Fruit fly (Drosophila melanogaster) whole organism, pupa: ENCODE data around the gene CG15262.
A peak's percentile ranks its signal among the peaks of the same experiment; 100 is the strongest.

ENCODE experiments used
- CG10348 ChIP-seq: fragments of 200-800 bp; sonication (Bioruptor generic); IDR thresholded peaks from 2 replicates; pipeline ENCODE4 v1.3.6; 2022; ENCODE audit warnings: missing biosample characterization, missing genetic modification characterization
- CG12605 ChIP-seq: fragments of 200-800 bp; sonication (Bioruptor generic); IDR thresholded peaks from 2 replicates; pipeline ENCODE4 v1.3.6; 2022; ENCODE audit warnings: missing biosample characterization, missing genetic modification characterization
- CG13204 ChIP-seq: fragments of 200-800 bp; sonication (Bioruptor generic); optimal IDR thresholded peaks from 2 replicates; lab custom pipeline; 2018; ENCODE audit warnings: missing biosample characterization, mild to moderate bottlenecking, missing genetic modification characterization, moderate library complexity
- CG14655 ChIP-seq: fragments of 200-800 bp; sonication (Bioruptor generic); optimal IDR thresholded peaks from 3 replicates; lab custom pipeline; 2017; ENCODE audit warnings: mild to moderate bottlenecking, missing biosample characterization, missing genetic modification reagents, missing genetic modification characterization
- CG15710 ChIP-seq: fragments of 200-800 bp; sonication (Bioruptor generic); optimal IDR thresholded peaks from 2 replicates; lab custom pipeline; 2018; ENCODE audit warnings: missing biosample characterization, mild to moderate bottlenecking, missing genetic modification characterization, moderate library complexity
- CG17806 ChIP-seq: fragments of 200-800 bp; sonication (Bioruptor generic); optimal IDR thresholded peaks from 2 replicates; lab custom pipeline; 2018; ENCODE audit warnings: missing biosample characterization, mild to moderate bottlenecking, missing genetic modification characterization, moderate library complexity
- CG32121 ChIP-seq: fragments of 200-800 bp; sonication (Bioruptor generic); IDR thresholded peaks from 2 replicates; pipeline ENCODE4 v1.3.6; 2022; ENCODE audit warnings: missing biosample characterization, missing genetic modification characterization
- CG34367 ChIP-seq: fragments of 200-800 bp; sonication (Bioruptor generic); optimal IDR thresholded peaks from 2 replicates; lab custom pipeline; 2018; ENCODE audit warnings: missing biosample characterization, mild to moderate bottlenecking, missing genetic modification characterization
- CG4496 ChIP-seq: fragments of 200-800 bp; sonication (Bioruptor generic); IDR thresholded peaks from 3 replicates; pipeline ENCODE4 v1.3.6; 2022; ENCODE audit warnings: missing biosample characterization, missing genetic modification characterization
- CG8159 ChIP-seq: fragments of 200-800 bp; sonication (Bioruptor generic); optimal IDR thresholded peaks from 3 replicates; lab custom pipeline; 2018; ENCODE audit warnings: missing biosample characterization, mild to moderate bottlenecking, missing genetic modification characterization, moderate library complexity
- CG8301 ChIP-seq: fragments of 200-800 bp; sonication (Bioruptor generic); optimal IDR thresholded peaks from 2 replicates; lab custom pipeline; 2018; ENCODE audit warnings: missing biosample characterization, mild to moderate bottlenecking, missing genetic modification characterization
- CG9948 ChIP-seq: fragments of 200-800 bp; sonication (Bioruptor generic); optimal IDR thresholded peaks from 2 replicates; lab custom pipeline; 2018; ENCODE audit warnings: missing biosample characterization, mild to moderate bottlenecking, missing genetic modification characterization, moderate library complexity
- D1 ChIP-seq: fragments of 200-800 bp; sonication (Bioruptor generic); optimal IDR thresholded peaks from 2 replicates; lab custom pipeline; 2018; ENCODE audit warnings: missing biosample characterization, mild to moderate bottlenecking, missing genetic modification characterization, moderate library complexity
- EcR ChIP-seq: fragments of 200-800 bp; sonication (Bioruptor generic); optimal IDR thresholded peaks from 3 replicates; lab custom pipeline; 2019; ENCODE audit warnings: missing biosample characterization, missing genetic modification characterization, mild to moderate bottlenecking, moderate library complexity, missing genetic modification reagents
- Ets98B ChIP-seq: fragments of 200-800 bp; sonication (Bioruptor generic); IDR thresholded peaks from 2 replicates; pipeline ENCODE4 v1.3.6; 2022; ENCODE audit warnings: missing biosample characterization, missing genetic modification characterization
- Pif1A ChIP-seq: fragments of 200-800 bp; sonication (Bioruptor generic); optimal IDR thresholded peaks from 3 replicates; lab custom pipeline; 2016; ENCODE audit warnings: missing biosample characterization, missing genetic modification characterization
- Pif1B ChIP-seq: fragments of 200-800 bp; sonication (Bioruptor generic); optimal IDR thresholded peaks from 3 replicates; lab custom pipeline; 2016; ENCODE audit warnings: missing biosample characterization, missing genetic modification characterization
- Snoo ChIP-seq: fragments of 200-800 bp; sonication (Bioruptor generic); optimal IDR thresholded peaks from 3 replicates; lab custom pipeline; 2017; ENCODE audit warnings: missing biosample characterization, mild to moderate bottlenecking, missing genetic modification characterization, inconsistent platforms
- fd96Ca ChIP-seq: fragments of 200-800 bp; sonication (Bioruptor generic); IDR thresholded peaks from 3 replicates; pipeline ENCODE4 v1.3.6; 2022; ENCODE audit warnings: missing biosample characterization, missing genetic modification characterization
- gl ChIP-seq: fragments of 200-800 bp; sonication (Bioruptor generic); optimal IDR thresholded peaks from 2 replicates; lab custom pipeline; 2018; ENCODE audit warnings: missing biosample characterization, mild to moderate bottlenecking, missing genetic modification characterization
- rn ChIP-seq: fragments of 200-800 bp; sonication (Bioruptor generic); IDR thresholded peaks from 2 replicates; pipeline ENCODE4 v1.3.6; 2022; ENCODE audit warnings: missing biosample characterization, missing genetic modification characterization

The CG15262 gene

dm6 chr2L:15264483-15264987 lies 33.1 kb upstream of the CG15262 start, which contains the start of gene yuri:
TSS of gene yuri (minus strand) at chr2L:15264692.
- TF ChIP-seq fd96Ca (GFP tag; lab: Robert Waterston, UW) (peak; percentile 56; the same call in 2 of the 3 replicates), CG12605 (peak; percentile 84), CG9948 (peak; percentile 39), Pif1B (GFP tag; lab: Kevin White, UChicago) (peak; percentile 71), CG32121 (GFP tag; lab: Robert Waterston, UW) (peak; percentile 78), gl (tag; lab: Kevin White, UChicago) (peak; percentile 83), Pif1A (GFP tag; lab: Kevin White, UChicago) (peak; percentile 82), CG17806 (peak; percentile 42), Snoo (tag; lab: Kevin White, UChicago) (peak; percentile 44), CG34367 (peak; percentile 60), CG4496 (GFP tag; lab: Robert Waterston, UW) (peak; percentile 77; the same call in 2 of the 3 replicates), CG8301 (tag; lab: Kevin White, UChicago) (peak; percentile 50), CG8159 (tag; lab: Kevin White, UChicago) (peak; percentile 55), EcR (GFP tag; lab: Kevin White, UChicago) (peak; percentile 65), CG13204 (peak; percentile 87), rn (0 out of 2 replicates have a peak, but pooled peaks have one; percentile 19), CG10348 (no peak), D1 (peak; percentile 19), CG15710 (tag; lab: Kevin White, UChicago) (peak; percentile 59), Ets98B (GFP tag; lab: Robert Waterston, UW) (peak; percentile 87), CG14655 (no peak)

DNA sequence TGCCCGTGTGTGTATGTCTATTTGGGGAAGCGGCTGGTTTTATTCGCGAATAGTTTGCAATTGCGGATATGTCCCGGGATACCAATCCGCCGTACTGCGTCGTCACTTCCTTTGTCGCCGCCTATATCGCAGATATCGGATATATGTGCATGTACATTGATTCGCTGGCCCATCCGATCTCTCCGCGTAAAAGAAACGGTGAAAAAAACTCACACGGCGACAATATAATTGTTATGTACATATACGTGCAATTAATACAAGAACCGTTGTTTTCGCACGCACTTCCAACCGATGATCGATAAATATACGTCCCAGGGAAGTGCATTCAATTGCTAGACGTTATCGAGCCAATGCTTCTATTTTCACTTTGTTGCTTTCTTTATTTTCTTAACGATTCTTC lies 26.3 kb upstream of the CG15262 start:
- TF ChIP-seq D1 (no peak), fd96Ca (GFP tag; lab: Robert Waterston, UW) (no peak), CG17806 (no peak), CG14655 (no peak), Pif1A (GFP tag; lab: Kevin White, UChicago) (no peak), gl (tag; lab: Kevin White, UChicago) (no peak), CG15710 (tag; lab: Kevin White, UChicago) (no peak), CG10348 (no peak), CG34367 (no peak), CG8301 (tag; lab: Kevin White, UChicago) (no peak), CG8159 (tag; lab: Kevin White, UChicago) (no peak), CG4496 (GFP tag; lab: Robert Waterston, UW) (no peak), Snoo (tag; lab: Kevin White, UChicago) (no peak)

dm6 chr2L:15271757-15272589 lies 25.6 kb upstream of the CG15262 start, which contains the start of gene Cul3:
TSS of gene Cul3 (minus strand) at chr2L:15272024.
- TF ChIP-seq CG8159 (tag; lab: Kevin White, UChicago) (peak; percentile 50), rn (no peak), CG15710 (tag; lab: Kevin White, UChicago) (peak; percentile 2)

- TF ChIP-seq EcR (GFP tag; lab: Kevin White, UChicago) (no peak), CG10348 (no peak), CG12605 (no peak), CG8301 (tag; lab: Kevin White, UChicago) (no peak), gl (tag; lab: Kevin White, UChicago) (no peak), CG17806 (peak; percentile 37), CG14655 (no peak), CG9948 (peak; percentile 7), fd96Ca (GFP tag; lab: Robert Waterston, UW) (0 out of 3 replicates have a peak, but pooled peaks have one; percentile 28), CG15710 (tag; lab: Kevin White, UChicago) (peak; percentile 22), rn (no peak; the same call in 1 of the 2 replicates), Ets98B (GFP tag; lab: Robert Waterston, UW) (peak; percentile 43; the same call in 1 of the 2 replicates), D1 (no peak), CG8159 (tag; lab: Kevin White, UChicago) (peak; percentile 4), Pif1A (GFP tag; lab: Kevin White, UChicago) (no peak), Snoo (tag; lab: Kevin White, UChicago) (no peak), Pif1B (GFP tag; lab: Kevin White, UChicago) (no peak), CG13204 (no peak), CG4496 (GFP tag; lab: Robert Waterston, UW) (no peak), CG34367 (no peak), CG32121 (GFP tag; lab: Robert Waterston, UW) (no peak; the same call in 1 of the 2 replicates)
These were observed 24.0 kb upstream of the CG15262 start for dm6 chr2L:15273521-15274123.

DNA sequence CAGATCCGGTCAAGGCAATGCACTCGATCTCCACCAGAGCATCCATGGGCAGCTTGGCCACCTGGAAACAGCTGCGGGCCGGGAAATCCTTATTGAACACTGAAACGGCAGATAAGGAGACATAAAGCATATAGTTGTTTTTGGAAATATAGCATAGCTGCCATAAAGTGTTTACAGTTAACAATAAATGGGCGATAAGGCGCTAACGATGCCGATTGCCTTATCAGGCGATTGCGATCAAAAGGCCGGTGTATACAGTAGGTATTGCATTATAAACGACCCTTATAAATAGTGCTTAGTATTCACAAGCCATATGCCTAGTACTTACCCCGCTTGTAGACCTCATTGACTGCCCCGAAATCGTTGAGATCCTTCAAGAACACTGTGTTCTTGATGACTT lies 23.3 kb upstream of the CG15262 start:
- TF ChIP-seq CG13204 (no peak), CG14655 (no peak), CG8301 (tag; lab: Kevin White, UChicago) (no peak), D1 (no peak), Pif1B (GFP tag; lab: Kevin White, UChicago) (no peak), CG17806 (no peak), gl (tag; lab: Kevin White, UChicago) (no peak), CG4496 (GFP tag; lab: Robert Waterston, UW) (no peak), CG12605 (no peak), CG8159 (tag; lab: Kevin White, UChicago) (no peak), CG10348 (no peak), Pif1A (GFP tag; lab: Kevin White, UChicago) (no peak), CG15710 (tag; lab: Kevin White, UChicago) (no peak), CG9948 (no peak), EcR (GFP tag; lab: Kevin White, UChicago) (no peak), CG34367 (no peak), rn (no peak), Ets98B (GFP tag; lab: Robert Waterston, UW) (no peak), fd96Ca (GFP tag; lab: Robert Waterston, UW) (no peak), Snoo (tag; lab: Kevin White, UChicago) (no peak)
